Worm (Caenorhabditis elegans): ENCODE results near the gene klf-2.

The klf-2 gene

DNA sequence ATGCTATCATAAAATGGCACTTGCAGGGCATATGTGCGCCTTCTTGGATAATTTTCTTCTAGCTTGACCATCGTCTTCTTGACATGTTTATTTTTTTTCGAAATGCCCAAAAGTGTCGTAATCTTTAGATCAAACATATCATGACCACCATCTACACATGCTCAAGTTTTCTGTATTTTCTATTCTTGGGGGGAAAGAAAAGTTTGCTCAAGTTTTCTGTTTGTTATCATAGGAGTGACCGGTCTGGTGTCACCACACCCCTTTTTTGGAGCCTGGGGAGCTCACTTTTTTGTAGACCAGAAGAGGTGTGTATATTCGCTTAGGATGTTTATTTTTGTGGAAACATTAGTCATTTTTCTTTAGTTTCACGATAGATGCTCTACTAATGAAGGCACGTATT is at the start of gene klf-2:
TSS of gene klf-2 (plus strand) at position 301 of the 400 bp plus-strand sequence.
- TF ChIP-seq flt-1 (GFP tag; IDR thresholded peaks at IDR 0.05) (no peak), tab-1 (GFP tag; IDR thresholded peaks at IDR 0.05) (no peak), ref-1 (GFP tag; conservative IDR thresholded peaks at IDR 0.05) (no peak), ztf-23 (GFP tag; IDR thresholded peaks at IDR 0.05) (no peak), T22C8.4 (GFP tag; IDR thresholded peaks at IDR 0.05) (no peak), med-1 (GFP tag; optimal IDR thresholded peaks at IDR 0.05; ENCODE audit: insufficient read depth) (no peak), ztf-29 (GFP tag; IDR thresholded peaks at IDR 0.05) (no peak), klf-2 (GFP tag; conservative IDR thresholded peaks at IDR 0.05) (no peak), cog-1 (tag; optimal IDR thresholded peaks at IDR 0.05) (no peak)

DNA sequence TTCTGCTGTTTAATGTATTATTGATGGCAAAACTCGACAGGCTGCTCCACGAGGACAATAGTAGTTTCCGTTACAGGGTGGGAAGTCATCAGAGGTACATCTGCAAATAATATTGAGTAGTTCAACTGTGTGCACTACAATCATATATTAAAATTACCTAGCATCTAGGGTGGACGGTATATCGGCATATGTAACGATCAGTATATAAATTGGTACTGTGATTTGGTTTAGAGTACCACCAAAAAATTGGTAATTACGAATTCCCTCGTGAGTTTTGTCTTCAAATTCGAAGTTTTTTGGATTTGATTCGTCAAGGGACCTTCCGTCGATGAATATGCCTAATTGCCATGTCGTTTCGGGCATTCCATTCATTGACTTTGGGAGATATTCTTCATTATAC is 48.6 kb upstream of the klf-2 start, which contains the start of gene ttr-13:
TSS of gene ttr-13 (minus strand) at position 101 of the 400 bp plus-strand sequence.
- TF ChIP-seq ztf-23 (GFP tag; IDR thresholded peaks at IDR 0.05) (no peak), flt-1 (GFP tag; IDR thresholded peaks at IDR 0.05) (no peak), tab-1 (GFP tag; IDR thresholded peaks at IDR 0.05) (no peak), ztf-29 (GFP tag; IDR thresholded peaks at IDR 0.05) (no peak), ref-1 (GFP tag; conservative IDR thresholded peaks at IDR 0.05) (no peak), klf-2 (GFP tag; conservative IDR thresholded peaks at IDR 0.05) (no peak), cog-1 (tag; optimal IDR thresholded peaks at IDR 0.05) (no peak), med-1 (GFP tag; optimal IDR thresholded peaks at IDR 0.05; ENCODE audit: insufficient read depth) (no peak), T22C8.4 (GFP tag; IDR thresholded peaks at IDR 0.05) (no peak)

- no peak for TF ChIP-seq cog-1 (tag; optimal IDR thresholded peaks at IDR 0.05)
- no peak for TF ChIP-seq ztf-29 (GFP tag; IDR thresholded peaks at IDR 0.05)
- no peak for TF ChIP-seq tab-1 (GFP tag; IDR thresholded peaks at IDR 0.05)
- TF ChIP-seq ztf-23 (GFP tag; IDR thresholded peaks at IDR 0.05): no peak
- TF ChIP-seq flt-1 (GFP tag; IDR thresholded peaks at IDR 0.05): no peak
Measured at ce11 chrV:20638344-20638743, 47.1 kb upstream of the klf-2 start, which contains the start of gene Y44A6B.3. Gene Y44A6B.3 (minus strand): TSS chrV:20638444.

DNA sequence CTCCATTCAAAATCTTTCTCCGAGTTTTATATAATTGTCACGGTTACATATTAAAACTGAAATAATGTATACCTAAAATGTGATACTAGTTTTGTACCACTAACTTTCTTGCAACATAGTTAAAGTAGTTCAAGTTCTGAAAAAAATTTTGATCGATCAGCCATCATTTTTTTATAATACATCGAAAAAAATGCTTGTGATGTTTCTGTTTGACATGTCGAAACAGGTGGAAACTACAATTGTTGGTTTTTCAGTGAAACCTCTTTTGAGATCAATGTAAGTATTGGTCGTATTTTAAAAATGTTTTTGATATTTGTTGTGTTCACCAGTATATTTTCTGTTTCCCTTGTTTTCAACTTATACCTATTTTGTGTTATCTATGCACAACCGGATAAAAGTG is 46.2 kb upstream of the klf-2 start, which contains the start of gene srxa-14:
TSS of gene srxa-14 (plus strand) at position 301 of the 400 bp plus-strand sequence.
- no peak for TF ChIP-seq flt-1 (GFP tag; IDR thresholded peaks at IDR 0.05)
- no peak for TF ChIP-seq cog-1 (tag; optimal IDR thresholded peaks at IDR 0.05)
- TF ChIP-seq klf-2 (GFP tag; conservative IDR thresholded peaks at IDR 0.05): no peak
- no peak for TF ChIP-seq ref-1 (GFP tag; conservative IDR thresholded peaks at IDR 0.05)
- TF ChIP-seq tab-1 (GFP tag; IDR thresholded peaks at IDR 0.05): no peak
- no peak for TF ChIP-seq ztf-29 (GFP tag; IDR thresholded peaks at IDR 0.05)
- TF ChIP-seq med-1 (GFP tag; optimal IDR thresholded peaks at IDR 0.05; ENCODE audit: insufficient read depth): no peak
- no peak for TF ChIP-seq T22C8.4 (GFP tag; IDR thresholded peaks at IDR 0.05)
- TF ChIP-seq ztf-23 (GFP tag; IDR thresholded peaks at IDR 0.05): no peak

ce11 chrV:20641896-20642295 is 43.6 kb upstream of the klf-2 start, which contains the start of gene srxa-15:
Gene srxa-15 (plus strand): TSS chrV:20642196.
- TF ChIP-seq cog-1 (tag; optimal IDR thresholded peaks at IDR 0.05) (no peak), med-1 (GFP tag; optimal IDR thresholded peaks at IDR 0.05; ENCODE audit: insufficient read depth) (no peak), ztf-23 (GFP tag; IDR thresholded peaks at IDR 0.05) (no peak), flt-1 (GFP tag; IDR thresholded peaks at IDR 0.05) (no peak), klf-2 (GFP tag; conservative IDR thresholded peaks at IDR 0.05) (no peak), T22C8.4 (GFP tag; IDR thresholded peaks at IDR 0.05) (no peak), tab-1 (GFP tag; IDR thresholded peaks at IDR 0.05) (no peak), ref-1 (GFP tag; conservative IDR thresholded peaks at IDR 0.05) (no peak), ztf-29 (GFP tag; IDR thresholded peaks at IDR 0.05) (no peak)

DNA sequence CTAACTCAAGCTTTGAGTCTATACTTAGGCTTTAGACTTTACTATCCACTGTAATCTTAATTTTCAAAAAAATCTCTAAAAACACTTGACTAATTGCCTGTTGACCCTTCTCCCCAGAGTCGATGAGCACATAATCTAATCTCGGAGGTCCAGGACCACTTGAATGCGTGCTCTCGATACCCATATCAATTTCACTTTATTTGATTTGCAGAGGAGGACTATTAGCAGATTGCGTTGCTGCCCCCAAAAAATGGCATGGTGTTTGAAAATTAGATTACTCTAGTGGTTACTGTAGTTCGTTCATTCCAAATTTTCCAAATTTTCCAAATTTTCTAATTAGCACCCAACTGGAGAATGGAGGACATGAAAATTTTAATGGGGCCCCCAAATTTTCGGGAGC is 40.0 kb upstream of the klf-2 start:
- TF ChIP-seq tab-1 (GFP tag; IDR thresholded peaks at IDR 0.05): no peak
- TF ChIP-seq ztf-29 (GFP tag; IDR thresholded peaks at IDR 0.05): no peak
- no peak for TF ChIP-seq ztf-23 (GFP tag; IDR thresholded peaks at IDR 0.05)
- TF ChIP-seq klf-2 (GFP tag; conservative IDR thresholded peaks at IDR 0.05): no peak
- TF ChIP-seq cog-1 (tag; optimal IDR thresholded peaks at IDR 0.05): no peak
- no peak for TF ChIP-seq med-1 (GFP tag; optimal IDR thresholded peaks at IDR 0.05; ENCODE audit: insufficient read depth)
- TF ChIP-seq T22C8.4 (GFP tag; IDR thresholded peaks at IDR 0.05): no peak
- no peak for TF ChIP-seq ref-1 (GFP tag; conservative IDR thresholded peaks at IDR 0.05)
- TF ChIP-seq flt-1 (GFP tag; IDR thresholded peaks at IDR 0.05): no peak

ce11 chrV:20648868-20649267 is 36.6 kb upstream of the klf-2 start:
- TF ChIP-seq med-1 (GFP tag; optimal IDR thresholded peaks at IDR 0.05; ENCODE audit: insufficient read depth) (no peak), cog-1 (tag; optimal IDR thresholded peaks at IDR 0.05) (no peak), ref-1 (GFP tag; conservative IDR thresholded peaks at IDR 0.05) (no peak), tab-1 (GFP tag; IDR thresholded peaks at IDR 0.05) (no peak), T22C8.4 (GFP tag; IDR thresholded peaks at IDR 0.05) (no peak), ztf-29 (GFP tag; IDR thresholded peaks at IDR 0.05) (no peak), ztf-23 (GFP tag; IDR thresholded peaks at IDR 0.05) (no peak), klf-2 (GFP tag; conservative IDR thresholded peaks at IDR 0.05) (no peak), flt-1 (GFP tag; IDR thresholded peaks at IDR 0.05) (no peak)

DNA sequence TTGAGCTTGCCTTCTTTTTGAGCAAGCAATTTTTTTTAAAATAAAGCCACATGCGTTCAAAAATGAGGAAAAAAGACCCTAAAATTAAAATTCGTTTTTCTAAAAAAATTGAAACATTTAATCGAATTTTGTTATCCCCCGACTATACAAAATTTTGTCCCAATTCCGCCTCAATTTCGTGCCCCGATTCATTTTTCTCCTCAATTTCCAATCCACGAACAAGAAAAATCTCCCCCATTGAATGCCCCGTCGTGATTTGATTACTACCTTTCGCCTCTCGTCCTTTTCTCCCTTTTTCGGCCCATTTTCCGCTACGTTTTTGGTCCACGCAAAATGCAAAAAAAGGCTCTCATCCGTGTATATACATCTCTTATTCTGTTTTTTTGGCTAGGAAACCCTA is 33.6 kb upstream of the klf-2 start:
- no peak for TF ChIP-seq tab-1 (GFP tag; IDR thresholded peaks at IDR 0.05)
- no peak for TF ChIP-seq cog-1 (tag; optimal IDR thresholded peaks at IDR 0.05)
- no peak for TF ChIP-seq med-1 (GFP tag; optimal IDR thresholded peaks at IDR 0.05; ENCODE audit: insufficient read depth)
- no peak for TF ChIP-seq klf-2 (GFP tag; conservative IDR thresholded peaks at IDR 0.05)
- TF ChIP-seq ref-1 (GFP tag; conservative IDR thresholded peaks at IDR 0.05): no peak
- no peak for TF ChIP-seq ztf-29 (GFP tag; IDR thresholded peaks at IDR 0.05)
- TF ChIP-seq flt-1 (GFP tag; IDR thresholded peaks at IDR 0.05): no peak

DNA sequence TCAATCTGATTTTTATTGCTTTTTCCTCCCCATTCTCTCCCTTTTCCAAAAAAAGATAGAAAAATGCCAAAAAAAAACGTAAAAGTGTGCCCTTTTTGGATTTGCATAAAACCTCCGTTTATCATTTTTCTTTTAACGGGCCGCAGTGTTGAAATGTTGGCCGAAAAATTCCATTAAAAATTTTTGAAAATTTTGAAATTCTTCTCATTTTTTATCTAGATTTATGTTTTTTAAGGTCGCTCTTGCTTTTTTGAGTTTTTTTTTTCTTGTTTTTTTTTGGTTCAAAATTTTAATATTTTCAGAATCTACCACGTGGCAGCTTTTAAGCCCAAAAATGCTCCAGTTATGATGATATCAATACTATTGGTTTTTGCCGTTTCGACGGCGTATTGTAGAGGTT is 31.1 kb upstream of the klf-2 start, which contains the start of gene mnr-1:
TSS of gene mnr-1 (plus strand) at position 301 of the 400 bp plus-strand sequence.
- no peak for TF ChIP-seq tab-1 (GFP tag; IDR thresholded peaks at IDR 0.05)
- TF ChIP-seq ztf-29 (GFP tag; IDR thresholded peaks at IDR 0.05): no peak
- TF ChIP-seq ztf-23 (GFP tag; IDR thresholded peaks at IDR 0.05): no peak
- no peak for TF ChIP-seq cog-1 (tag; optimal IDR thresholded peaks at IDR 0.05)
- no peak for TF ChIP-seq klf-2 (GFP tag; conservative IDR thresholded peaks at IDR 0.05)
- TF ChIP-seq T22C8.4 (GFP tag; IDR thresholded peaks at IDR 0.05): no peak
- no peak for TF ChIP-seq med-1 (GFP tag; optimal IDR thresholded peaks at IDR 0.05; ENCODE audit: insufficient read depth)
- no peak for TF ChIP-seq flt-1 (GFP tag; IDR thresholded peaks at IDR 0.05)
- TF ChIP-seq ref-1 (GFP tag; conservative IDR thresholded peaks at IDR 0.05): no peak

ce11 chrV:20655174-20655573 is 30.3 kb upstream of the klf-2 start:
- TF ChIP-seq cog-1 (tag; optimal IDR thresholded peaks at IDR 0.05) (no peak), ref-1 (GFP tag; conservative IDR thresholded peaks at IDR 0.05) (no peak), med-1 (GFP tag; optimal IDR thresholded peaks at IDR 0.05; ENCODE audit: insufficient read depth) (no peak), klf-2 (GFP tag; conservative IDR thresholded peaks at IDR 0.05) (no peak), ztf-29 (GFP tag; IDR thresholded peaks at IDR 0.05) (no peak), tab-1 (GFP tag; IDR thresholded peaks at IDR 0.05) (no peak), flt-1 (GFP tag; IDR thresholded peaks at IDR 0.05) (no peak), ztf-23 (GFP tag; IDR thresholded peaks at IDR 0.05) (no peak), T22C8.4 (GFP tag; IDR thresholded peaks at IDR 0.05) (no peak)
